Worm (Caenorhabditis elegans) whole organism, L3 larva: ENCODE data around the gene K02E2.7.

ENCODE experiments used
- mml-1 ChIP-seq: fragments of 150-350 bp; sonication (generic microtip); optimal IDR thresholded peaks from 3 replicates; lab custom pipeline; 2014; ENCODE audit warnings: missing biosample characterization, missing genetic modification characterization
- pqm-1 ChIP-seq: fragments of 150-350 bp; optimal IDR thresholded peaks from 2 replicates; lab custom pipeline; 2017; ENCODE audit warnings: missing biosample characterization, missing genetic modification characterization, inconsistent platforms
- sea-2 ChIP-seq: fragments of 150-350 bp; sonication (generic microtip); optimal IDR thresholded peaks from 4 replicates; lab custom pipeline; 2014; ENCODE audit warnings: missing biosample characterization, missing genetic modification reagents, missing genetic modification characterization
- snpc-4 ChIP-seq: fragments of 150-350 bp; optimal IDR thresholded peaks from 2 replicates; lab custom pipeline; 2014; ENCODE audit warnings: missing biosample characterization, missing genetic modification characterization
- unc-39 ChIP-seq: sonication (generic microtip); optimal IDR thresholded peaks from 4 replicates; lab custom pipeline; 2017; ENCODE audit warnings: missing biosample characterization, missing genetic modification characterization
- ztf-11 ChIP-seq: fragments of 150-350 bp; optimal IDR thresholded peaks from 2 replicates; lab custom pipeline; 2014; ENCODE audit warnings: missing biosample characterization, missing genetic modification characterization

ce11 chrV:20399532-20400068 lies 12.8 kb upstream of the K02E2.7 start:
- TF ChIP-seq ztf-11 (tag; lab: Kevin White, UChicago) (no peak), mml-1 (tag; lab: Kevin White, UChicago) (no peak), sea-2 (GFP tag; lab: Kevin White, UChicago) (no peak), snpc-4 (tag; lab: Kevin White, UChicago) (no peak), unc-39 (tag; lab: Kevin White, UChicago) (no peak), pqm-1 (no peak)
